Fruit fly (Drosophila melanogaster): ENCODE measurements around the gene CG3558.

dm6 chr2L:3011484-3011883 is 18.8 kb downstream of the CG3558 start:
- TF ChIP-seq CG7101 (tag; optimal IDR thresholded peaks at IDR 0.05) (no peak), Hr96 (GFP tag; optimal IDR thresholded peaks at IDR 0.05) (no peak), CG14711 (tag; optimal IDR thresholded peaks at IDR 0.05) (no peak), Crg-1 (GFP tag; optimal IDR thresholded peaks at IDR 0.05) (no peak), kay (GFP tag; ENCODE audit: borderline replicate concordance) (no peak), bab1 (GFP tag; optimal IDR thresholded peaks at IDR 0.05) (no peak), CG11617 (GFP tag; optimal IDR thresholded peaks at IDR 0.05) (no peak), Mnt (GFP tag; optimal IDR thresholded peaks at IDR 0.05) (no peak), cnc (optimal IDR thresholded peaks at IDR 0.05) (no peak)
